Fruit fly (Drosophila melanogaster): Measurements from ENCODE around the gene CG10979.

Gene CG10979

DNA sequence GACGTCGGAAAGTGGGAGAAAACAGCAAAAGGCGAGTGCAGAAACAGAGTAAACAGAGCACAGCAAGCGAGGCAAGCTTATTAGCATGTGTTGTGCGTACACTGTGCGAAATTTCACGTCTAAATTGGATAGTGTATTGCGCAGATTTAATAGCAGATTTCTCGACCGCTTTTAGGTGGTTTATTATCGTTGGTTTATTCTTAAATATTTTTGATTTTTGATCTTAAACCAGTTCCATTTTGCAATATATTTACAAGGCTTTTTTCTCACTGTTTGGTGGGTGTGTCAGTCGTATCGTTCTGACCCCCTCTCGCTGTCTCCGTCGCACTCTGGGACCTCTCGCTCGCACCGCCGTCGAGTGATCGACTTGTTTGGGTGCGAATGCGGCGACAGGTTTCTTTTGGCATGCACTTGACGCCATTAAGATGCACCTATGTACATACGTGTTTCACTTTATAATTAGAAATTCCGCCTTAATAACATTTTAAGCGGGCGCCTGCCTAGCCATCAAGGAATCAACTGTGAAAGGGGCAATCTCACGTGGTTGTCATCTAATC, 39.5 kb downstream of the CG10979 start (continued):
- TF ChIP-seq PHDP (tag; optimal IDR thresholded peaks at IDR 0.05): no peak
- TF ChIP-seq CG2129 (GFP tag; IDR thresholded peaks at IDR 0.05; ENCODE audit: partially characterized antibody): no peak
- no peak for TF ChIP-seq shn (GFP tag; optimal IDR thresholded peaks at IDR 0.05)
- no peak for TF ChIP-seq CG18619 (GFP tag; optimal IDR thresholded peaks at IDR 0.05)
- no peak for TF ChIP-seq CG34224 (GFP tag; IDR thresholded peaks at IDR 0.05; ENCODE audit: partially characterized antibody)
- TF ChIP-seq Awh (GFP tag; IDR thresholded peaks at IDR 0.05): no peak
- TF ChIP-seq hbn (GFP tag; IDR thresholded peaks at IDR 0.05; ENCODE audit: partially characterized antibody): no peak
- no peak for TF ChIP-seq CG6683 (GFP tag; optimal IDR thresholded peaks at IDR 0.05)
- no peak for TF ChIP-seq D19A (tag; optimal IDR thresholded peaks at IDR 0.05)
- TF ChIP-seq bsh (GFP tag; optimal IDR thresholded peaks at IDR 0.05): peak in 1 of 2 experiments; percentile 78
- no peak for TF ChIP-seq CG4854 (GFP tag; optimal IDR thresholded peaks at IDR 0.05)
- TF ChIP-seq CG4424 (GFP tag; optimal IDR thresholded peaks at IDR 0.05): no peak

DNA sequence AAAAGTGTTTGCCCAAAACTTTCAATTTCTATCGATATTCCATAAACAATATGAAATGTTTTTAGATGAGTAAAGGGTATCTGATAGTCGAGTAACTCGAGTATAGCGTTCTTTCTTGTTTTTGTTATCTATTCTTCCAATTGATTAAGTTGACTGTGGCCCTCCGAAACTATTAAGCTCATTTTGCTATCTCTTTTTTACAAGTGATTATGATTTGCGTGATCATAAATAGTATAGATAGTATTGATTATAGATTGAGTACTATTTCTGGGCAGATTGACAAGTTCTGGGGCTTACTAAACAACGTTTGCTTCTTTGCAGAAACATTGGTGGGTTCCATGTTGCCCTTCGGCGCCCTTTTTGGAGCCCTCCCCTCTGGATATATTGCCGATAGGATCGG, 42.0 kb downstream of the CG10979 start:
- TF ChIP-seq grn (GFP tag; optimal IDR thresholded peaks at IDR 0.05) (peak; percentile 49), sob (GFP tag; IDR thresholded peaks at IDR 0.05) (no peak), mirr (GFP tag; optimal IDR thresholded peaks at IDR 0.05) (peak; percentile 68), exex (tag; optimal IDR thresholded peaks at IDR 0.05) (peak; percentile 84), sug (tag; optimal IDR thresholded peaks at IDR 0.05) (peak; percentile 2), corto (GFP tag; optimal IDR thresholded peaks at IDR 0.05) (no peak), HLH4C (GFP tag; IDR thresholded peaks at IDR 0.05; ENCODE audit: partially characterized antibody) (peak; percentile 50; the same call in 2 of the 3 replicates)

DNA sequence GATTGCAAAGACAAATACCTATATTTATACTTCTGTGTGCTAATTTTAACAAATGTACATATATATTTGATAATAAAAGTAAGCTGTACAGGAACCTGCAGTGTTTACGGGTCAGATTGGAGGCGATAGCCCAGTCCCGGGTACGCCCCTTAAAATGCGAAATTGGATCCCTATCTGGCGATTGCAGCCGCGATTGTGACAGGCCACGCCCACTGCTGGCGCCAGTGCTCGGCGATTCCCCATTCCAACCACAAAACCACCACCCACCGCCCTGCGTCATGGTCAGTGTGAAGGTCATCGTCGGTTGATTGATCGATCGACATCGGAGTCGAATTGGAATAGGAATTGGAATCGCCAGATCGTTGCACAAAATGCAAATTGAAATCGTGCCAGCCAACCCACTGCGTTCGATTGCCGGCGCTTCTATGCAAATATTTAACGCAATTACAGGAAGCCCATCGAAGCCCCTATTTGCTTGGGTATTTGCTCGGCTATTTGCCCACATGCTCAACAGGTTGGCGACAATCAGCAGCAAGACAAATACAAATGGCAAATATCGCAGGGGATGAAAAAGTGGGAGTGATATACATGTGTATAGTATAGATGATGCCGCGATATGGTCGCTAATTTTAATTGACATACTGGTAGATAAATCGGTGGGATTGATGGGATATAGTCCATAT, 44.3 kb downstream of the CG10979 start:
- TF ChIP-seq knrl (GFP tag; IDR thresholded peaks at IDR 0.05; ENCODE audit: partially characterized antibody): no peak
- no peak for TF ChIP-seq Fer1 (GFP tag; optimal IDR thresholded peaks at IDR 0.05)
- no peak for TF ChIP-seq NC2α (GFP tag; optimal IDR thresholded peaks at IDR 0.05)
- no peak for TF ChIP-seq CG8089 (GFP tag; optimal IDR thresholded peaks at IDR 0.05)
- peak; percentile 69 for TF ChIP-seq sens (GFP tag)
- TF ChIP-seq Gug (GFP tag; IDR thresholded peaks at IDR 0.05): no peak
- no peak for TF ChIP-seq CG15479 (GFP tag; optimal IDR thresholded peaks at IDR 0.05)
- TF ChIP-seq Sry-β (GFP tag; optimal IDR thresholded peaks at IDR 0.05): no peak
- peak; percentile 9 for TF ChIP-seq Ets65A (GFP tag)
- TF ChIP-seq CG16813 (GFP tag; IDR thresholded peaks at IDR 0.05; ENCODE audit: partially characterized antibody): no peak
- TF ChIP-seq CG17361 (GFP tag; IDR thresholded peaks at IDR 0.05): no peak
- peak; percentile 20 for TF ChIP-seq bab2 (GFP tag; optimal IDR thresholded peaks at IDR 0.05)
- peak; percentile 22 for TF ChIP-seq lab (GFP tag; optimal IDR thresholded peaks at IDR 0.05)
- TF ChIP-seq CG7786 (GFP tag; optimal IDR thresholded peaks at IDR 0.05): no peak
- no peak for TF ChIP-seq sens-2 (GFP tag; IDR thresholded peaks at IDR 0.05)
- TF ChIP-seq CG17359 (tag; optimal IDR thresholded peaks at IDR 0.05): no peak
- TF ChIP-seq CG8290 (GFP tag; optimal IDR thresholded peaks at IDR 0.05): no peak
- peak in 1 of 2 experiments; percentile 16 for TF ChIP-seq CG8290 (tag; optimal IDR thresholded peaks at IDR 0.05)
- TF ChIP-seq CG14860 (GFP tag; IDR thresholded peaks at IDR 0.05; ENCODE audit: partially characterized antibody): no peak
- TF ChIP-seq CG10209 (GFP tag; optimal IDR thresholded peaks at IDR 0.05): no peak
- TF ChIP-seq Mrtf (GFP tag; IDR thresholded peaks at IDR 0.05): 0 out of 3 replicates have a peak, but pooled peaks have one; percentile 33
- TF ChIP-seq sob (GFP tag; IDR thresholded peaks at IDR 0.05): 0 out of 2 replicates have a peak, but pooled peaks have one; percentile 30
- TF ChIP-seq Aef1 (GFP tag; IDR thresholded peaks at IDR 0.05): 0 out of 3 replicates have a peak, but pooled peaks have one; percentile 17
- TF ChIP-seq CG18599 (GFP tag; optimal IDR thresholded peaks at IDR 0.05): peak; percentile 5
- TF ChIP-seq Med (GFP tag): peak; percentile 38
- no peak for TF ChIP-seq trem (tag; optimal IDR thresholded peaks at IDR 0.05)
- peak; percentile 3 for TF ChIP-seq CG9727 (GFP tag; optimal IDR thresholded peaks at IDR 0.05)
